Worm (Caenorhabditis elegans) whole organism, early embryonic: Measurements from ENCODE around the gene C45G9.10.

Experiments
- B0310.2 ChIP-seq: sonication (generic microtip); optimal IDR thresholded peaks from 2 replicates; lab custom pipeline; 2016; ENCODE audit warnings: mild to moderate bottlenecking, missing genetic modification characterization, missing compliant biosample characterization
- F13C5.2 ChIP-seq: sonication (generic microtip); optimal IDR thresholded peaks from 2 replicates; lab custom pipeline; 2017; ENCODE audit warnings: mild to moderate bottlenecking, missing genetic modification characterization, inconsistent platforms, missing compliant biosample characterization
- aly-1 ChIP-seq: sonication (generic microtip); optimal IDR thresholded peaks from 2 replicates; lab custom pipeline; 2016; ENCODE audit warnings: missing genetic modification characterization, missing compliant biosample characterization
- ama-1 ChIP-seq: fragments of 150-350 bp; optimal IDR thresholded peaks from 2 replicates; lab custom pipeline; 2014
- ceh-36 ChIP-seq: sonication (generic microtip); optimal IDR thresholded peaks from 2 replicates; lab custom pipeline; 2016; ENCODE audit warnings: missing genetic modification characterization, inconsistent platforms, missing compliant biosample characterization
- ets-7 ChIP-seq: sonication (generic microtip); optimal IDR thresholded peaks from 2 replicates; lab custom pipeline; 2016; ENCODE audit warnings: missing genotype, missing genetic modification characterization, missing compliant biosample characterization
- flt-1 ChIP-seq: fragments of 200-800 bp; sonication (Bioruptor generic); IDR thresholded peaks from 2 replicates; pipeline ENCODE4 v1.3.6; 2022; ENCODE audit warnings: missing genetic modification characterization, missing compliant biosample characterization
- hmbx-1 ChIP-seq: sonication (generic microtip); optimal IDR thresholded peaks from 2 replicates; lab custom pipeline; 2016; ENCODE audit warnings: mild to moderate bottlenecking, missing genetic modification characterization, missing compliant biosample characterization
- hmg-4 ChIP-seq: fragments of 200-800 bp; sonication (Bioruptor generic); optimal IDR thresholded peaks from 2 replicates; lab custom pipeline; 2018; ENCODE audit warnings: mild to moderate bottlenecking, missing genetic modification characterization, missing compliant biosample characterization
- scrt-1 ChIP-seq: fragments of 200-800 bp; sonication (Bioruptor generic); IDR thresholded peaks from 2 replicates; pipeline ENCODE4 v1.3.6; 2022; ENCODE audit warnings: missing genetic modification characterization, missing compliant biosample characterization
- sea-1 ChIP-seq: fragments of 200-800 bp; sonication (Bioruptor generic); conservative IDR thresholded peaks from 2 replicates; pipeline ENCODE4 v1.3.6; 2022; ENCODE audit warnings: missing genetic modification characterization, missing compliant biosample characterization
- tbx-37 ChIP-seq: fragments of 200-800 bp; sonication (Bioruptor generic); conservative IDR thresholded peaks from 2 replicates; pipeline ENCODE4 v1.3.6; 2022; ENCODE audit warnings: missing genetic modification reagents, missing genetic modification characterization, missing compliant biosample characterization

ce11 chrIII:5094506-5094905, 32.8 kb upstream of the C45G9.10 start, which contains the start of gene F54D8.10:
- no peak for TF ChIP-seq aly-1 (tag; lab: Kevin White, UChicago)
- no peak for TF ChIP-seq ama-1 (lab: Kevin White, UChicago)
- TF ChIP-seq B0310.2 (tag; lab: Kevin White, UChicago) = no peak
- TF ChIP-seq sea-1 = no peak
- TF ChIP-seq hmbx-1 (tag; lab: Kevin White, UChicago) = no peak
- TF ChIP-seq flt-1 = no peak
- no peak for TF ChIP-seq F13C5.2 (tag; lab: Kevin White, UChicago)
- no peak for TF ChIP-seq scrt-1 (GFP tag; lab: Robert Waterston, UW)
- no peak for TF ChIP-seq tbx-37 (GFP tag; lab: Robert Waterston, UW)
- no peak for TF ChIP-seq ets-7 (tag; lab: Kevin White, UChicago)
- no peak for TF ChIP-seq ceh-36 (tag; lab: Kevin White, UChicago)
- no peak for TF ChIP-seq hmg-4 (GFP tag; lab: Kevin White, UChicago)
